Worm (Caenorhabditis elegans): ENCODE data around the gene str-169.

The str-169 gene

ce11 chrIV:4960623-4961022, 14.8 kb downstream of the str-169 start, which contains the start of gene str-164:
Gene str-164, plus strand, starts transcription at chrIV:4960735.
- TF ChIP-seq dao-5 (tag; optimal IDR thresholded peaks at IDR 0.05) (no peak), W03F9.2 (tag; optimal IDR thresholded peaks at IDR 0.05) (no peak), him-1 (tag; optimal IDR thresholded peaks at IDR 0.05) (no peak)

DNA sequence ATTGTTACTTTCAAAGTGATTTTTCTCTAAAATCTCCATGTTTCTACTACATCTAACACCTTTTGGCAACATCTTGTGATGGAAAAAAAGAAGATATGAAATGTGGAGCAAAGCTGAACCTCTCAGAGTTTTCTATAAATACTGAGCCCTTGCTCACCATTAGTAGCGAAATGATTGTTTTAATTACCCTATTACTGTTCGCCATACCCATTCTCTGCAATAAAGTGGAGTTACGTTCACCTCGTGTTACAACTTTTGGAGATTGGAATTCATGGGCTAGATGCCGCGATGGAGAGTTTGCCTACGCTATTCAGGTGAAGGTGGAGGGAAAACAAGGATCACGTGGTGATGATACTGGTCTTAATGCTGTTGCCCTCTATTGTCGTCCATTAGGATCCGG, 18.0 kb downstream of the str-169 start, which contains the start of gene txt-3:
txt-3 (plus strand) TSS at position 125 of the 400 bp plus-strand sequence.
- TF ChIP-seq dao-5 (tag; optimal IDR thresholded peaks at IDR 0.05) (no peak), him-1 (tag; optimal IDR thresholded peaks at IDR 0.05) (no peak)

ce11 chrIV:4969419-4969818, 23.5 kb downstream of the str-169 start, which contains the start of gene Y9C9A.13:
Gene Y9C9A.13, minus strand, starts transcription at chrIV:4969519.
- TF ChIP-seq dao-5 (tag; optimal IDR thresholded peaks at IDR 0.05): no peak
- TF ChIP-seq him-1 (tag; optimal IDR thresholded peaks at IDR 0.05): no peak
- no peak for TF ChIP-seq W03F9.2 (tag; optimal IDR thresholded peaks at IDR 0.05)

- TF ChIP-seq him-1 (tag; optimal IDR thresholded peaks at IDR 0.05) (no peak), W03F9.2 (tag; optimal IDR thresholded peaks at IDR 0.05) (no peak), dao-5 (tag; optimal IDR thresholded peaks at IDR 0.05) (no peak)
Measured at ce11 chrIV:4975995-4976394, 30.1 kb downstream of the str-169 start, which contains the start of gene Y9C9A.16. Gene Y9C9A.16, minus strand, starts transcription at chrIV:4976125.

- no peak for TF ChIP-seq W03F9.2 (tag; optimal IDR thresholded peaks at IDR 0.05)
- no peak for TF ChIP-seq dao-5 (tag; optimal IDR thresholded peaks at IDR 0.05)
- no peak for TF ChIP-seq him-1 (tag; optimal IDR thresholded peaks at IDR 0.05)
Measured at ce11 chrIV:4977176-4977693, 31.4 kb downstream of the str-169 start, which contains the start of gene E03H12.5. Gene E03H12.5, plus strand, starts transcription at chrIV:4977226.

DNA sequence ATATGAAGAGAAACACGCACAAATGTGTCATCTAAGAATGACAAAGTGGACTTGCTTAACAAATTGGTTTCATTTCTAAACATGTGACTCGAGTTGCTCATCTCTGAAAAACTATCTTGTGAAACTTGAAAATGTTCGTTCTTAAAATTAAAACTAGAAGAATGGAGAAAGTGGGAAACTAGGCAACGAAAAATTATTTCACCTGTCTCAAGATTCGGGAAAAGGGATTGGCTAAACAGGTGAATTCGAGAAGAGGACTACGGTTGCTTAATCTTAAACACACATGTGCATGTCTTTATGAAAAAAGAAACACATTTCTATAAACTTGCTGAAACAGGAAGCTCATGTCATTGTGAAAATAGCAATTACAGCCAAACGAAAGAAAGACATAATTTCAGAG, 35.2 kb downstream of the str-169 start, which contains the start of gene srz-24:
srz-24 (minus strand) TSS at position 101 of the 400 bp plus-strand sequence.
- TF ChIP-seq him-1 (tag; optimal IDR thresholded peaks at IDR 0.05): no peak
- TF ChIP-seq W03F9.2 (tag; optimal IDR thresholded peaks at IDR 0.05): no peak
- TF ChIP-seq dao-5 (tag; optimal IDR thresholded peaks at IDR 0.05): no peak

DNA sequence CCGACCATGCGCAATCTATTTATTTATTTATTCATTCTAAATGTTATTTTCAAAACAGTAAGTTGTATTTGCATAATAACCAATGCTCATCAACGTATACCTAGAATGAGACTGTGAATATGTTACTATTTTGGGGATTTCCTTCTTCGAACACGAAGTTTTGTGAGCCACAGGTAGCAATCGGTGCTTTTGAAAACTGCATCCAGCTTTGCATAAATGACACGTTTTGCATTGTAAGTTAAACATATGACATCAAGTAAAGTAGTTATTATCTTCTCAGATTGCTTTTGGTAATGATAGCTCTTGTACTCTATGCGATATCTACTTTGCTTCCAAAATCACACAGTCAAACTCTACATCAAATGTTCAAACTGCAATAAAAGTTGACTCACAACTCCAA, 36.6 kb downstream of the str-169 start, which contains the start of gene E03H12.4:
E03H12.4 (plus strand) TSS at position 120 of the 400 bp plus-strand sequence.
- TF ChIP-seq him-1 (tag; optimal IDR thresholded peaks at IDR 0.05) (no peak), dao-5 (tag; optimal IDR thresholded peaks at IDR 0.05) (no peak), W03F9.2 (tag; optimal IDR thresholded peaks at IDR 0.05) (no peak)

DNA sequence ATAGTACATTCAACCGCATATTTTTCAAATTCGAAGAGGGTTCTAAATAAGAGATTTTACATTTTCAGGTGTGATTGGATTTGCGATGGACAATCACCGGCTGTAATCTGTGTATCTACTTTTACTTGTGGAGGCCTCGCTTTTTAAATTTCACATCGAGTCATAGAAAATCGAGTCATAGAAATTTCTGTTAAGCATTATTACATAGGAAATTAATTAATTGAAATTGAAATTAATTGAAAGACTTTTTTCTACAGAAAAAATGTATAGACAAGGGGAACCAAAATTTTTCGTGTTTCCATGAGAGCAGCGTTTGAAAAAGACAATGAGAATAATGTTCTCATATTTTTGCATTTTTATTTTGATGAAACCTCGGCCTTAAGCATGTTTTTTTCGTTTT, 37.9 kb downstream of the str-169 start, which contains the start of gene clec-176:
clec-176 (plus strand) TSS at position 301 of the 400 bp plus-strand sequence.
- TF ChIP-seq W03F9.2 (tag; optimal IDR thresholded peaks at IDR 0.05): no peak
- TF ChIP-seq dao-5 (tag; optimal IDR thresholded peaks at IDR 0.05): no peak
- no peak for TF ChIP-seq him-1 (tag; optimal IDR thresholded peaks at IDR 0.05)

DNA sequence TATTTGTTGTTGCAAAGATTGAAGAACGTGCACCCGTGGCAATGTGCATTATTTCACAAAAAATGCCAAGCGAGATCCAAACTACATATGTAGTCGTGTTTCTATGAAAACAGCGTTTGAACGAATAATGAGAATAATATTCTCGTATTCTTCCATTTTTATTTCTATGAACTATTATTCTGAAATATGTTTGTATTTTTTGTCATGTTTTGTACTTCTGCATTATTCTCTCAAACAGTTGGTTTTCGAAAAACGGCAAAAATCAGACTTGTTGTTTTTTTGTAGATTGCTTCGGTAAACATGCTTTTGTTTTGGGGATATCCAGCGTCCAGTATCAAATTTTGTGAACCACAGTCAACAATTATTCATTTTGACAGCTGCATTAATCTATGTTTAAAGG, 40.4 kb downstream of the str-169 start, which contains the start of gene clec-177:
clec-177 (plus strand) TSS at position 301 of the 400 bp plus-strand sequence.
- TF ChIP-seq W03F9.2 (tag; optimal IDR thresholded peaks at IDR 0.05): no peak
- TF ChIP-seq him-1 (tag; optimal IDR thresholded peaks at IDR 0.05): no peak
- no peak for TF ChIP-seq dao-5 (tag; optimal IDR thresholded peaks at IDR 0.05)

DNA sequence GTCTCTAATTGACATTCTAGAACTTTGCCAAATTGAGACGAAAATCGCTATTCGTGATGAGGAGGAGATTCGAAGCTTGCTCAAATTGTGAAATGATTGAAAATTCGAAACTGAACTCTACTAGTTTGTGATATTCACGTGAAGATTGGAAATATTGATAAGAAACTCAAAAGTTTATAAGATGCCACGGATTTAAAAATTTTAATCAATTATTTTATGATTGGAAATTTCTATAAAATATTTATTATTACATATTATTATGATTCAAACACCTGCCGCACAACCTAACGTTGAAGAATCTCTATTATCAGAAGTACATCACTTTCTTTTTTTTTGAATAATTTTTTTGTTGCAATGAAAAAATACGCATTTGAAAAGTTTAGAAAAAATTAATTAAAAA, 42.7 kb downstream of the str-169 start, which contains the start of gene E03H12.7:
E03H12.7 (minus strand) TSS at position 101 of the 400 bp plus-strand sequence.
- TF ChIP-seq him-1 (tag; optimal IDR thresholded peaks at IDR 0.05): no peak

ce11 chrIV:4992089-4992488, 46.2 kb downstream of the str-169 start, which contains the start of gene str-162:
Gene str-162, plus strand, starts transcription at chrIV:4992389.
- no peak for TF ChIP-seq him-1 (tag; optimal IDR thresholded peaks at IDR 0.05)
- no peak for TF ChIP-seq dao-5 (tag; optimal IDR thresholded peaks at IDR 0.05)
- no peak for TF ChIP-seq W03F9.2 (tag; optimal IDR thresholded peaks at IDR 0.05)

DNA sequence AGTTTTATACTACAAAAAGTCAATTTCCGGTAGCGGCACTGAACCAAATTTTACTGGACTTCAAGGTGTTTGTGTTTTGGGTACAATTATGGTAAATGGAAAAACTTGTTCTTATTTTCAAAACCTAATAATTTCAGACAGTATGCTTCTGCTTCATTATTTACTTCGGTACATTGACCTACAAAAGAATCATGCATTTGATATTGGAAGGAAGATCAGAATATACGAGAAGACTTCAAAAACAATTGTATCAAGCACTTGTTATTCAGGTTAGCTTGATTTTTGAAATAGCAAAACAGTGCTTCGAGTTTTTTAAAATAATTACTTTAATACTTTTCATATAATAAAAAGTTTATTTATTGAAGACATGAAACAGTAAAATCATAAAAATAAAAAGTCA, 47.3 kb downstream of the str-169 start:
- TF ChIP-seq him-1 (tag; optimal IDR thresholded peaks at IDR 0.05) (no peak), dao-5 (tag; optimal IDR thresholded peaks at IDR 0.05) (no peak), W03F9.2 (tag; optimal IDR thresholded peaks at IDR 0.05) (no peak)

- no peak for TF ChIP-seq W03F9.2 (tag; optimal IDR thresholded peaks at IDR 0.05)
- TF ChIP-seq him-1 (tag; optimal IDR thresholded peaks at IDR 0.05): no peak
- no peak for TF ChIP-seq dao-5 (tag; optimal IDR thresholded peaks at IDR 0.05)
Measured at ce11 chrIV:4995842-4996241, 50.0 kb downstream of the str-169 start, which contains the start of gene ssq-2. Gene ssq-2, plus strand, starts transcription at chrIV:4996142.

DNA sequence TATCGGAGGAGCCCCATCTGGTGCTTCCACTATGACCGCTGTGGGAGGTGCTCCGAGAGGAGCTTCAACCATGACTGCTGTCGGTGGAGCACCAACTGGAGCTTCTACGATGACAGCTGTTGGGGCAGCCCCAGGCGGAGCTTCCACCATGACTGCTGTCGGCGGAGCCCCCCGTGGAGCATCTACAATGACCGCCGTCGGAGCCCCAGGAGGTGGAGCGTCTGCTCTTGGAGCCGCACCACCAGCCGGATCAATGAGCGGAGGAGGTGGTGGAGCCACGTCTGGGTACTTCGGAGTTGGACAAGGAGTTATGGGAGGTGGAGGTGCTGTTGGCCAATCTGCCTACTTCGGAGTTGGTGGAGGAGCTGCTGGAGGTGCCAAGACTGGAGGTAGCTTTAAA, 51.1 kb downstream of the str-169 start:
- TF ChIP-seq W03F9.2 (tag; optimal IDR thresholded peaks at IDR 0.05) (no peak), dao-5 (tag; optimal IDR thresholded peaks at IDR 0.05) (no peak), him-1 (tag; optimal IDR thresholded peaks at IDR 0.05) (no peak)

All from whole organism, L4/young adult.